Fruit fly (Drosophila melanogaster) S2 (cell line): ENCODE results near the gene Argk1.

Experiments
- CG8478 ChIP-seq: fragments of >200 bp; optimal IDR thresholded peaks from 2 replicates; lab custom pipeline; 2018
- CTCF ChIP-seq, 2 experiments: fragments of >200 bp; optimal IDR thresholded peaks; 2 replicates each; lab custom pipeline; 2018

- TF ChIP-seq CG8478 (lab: Kevin White, UChicago) (no peak), CTCF (optimal IDR thresholded peaks at IDR 0.05; lab: Kevin White, UChicago) (no peak)
Observed at dm6 chr3L:9028057-9028456, 37.8 kb downstream of the Argk1 start.
